Worm (Caenorhabditis elegans): ENCODE results near the gene nhr-135.

ce11 chrV:7123979-7124378 is 30.4 kb upstream of the nhr-135 start:
- TF ChIP-seq fkh-10 (GFP tag; optimal IDR thresholded peaks at IDR 0.05) (no peak), snpc-4 (tag; optimal IDR thresholded peaks at IDR 0.05) (no peak), pha-4 (tag; optimal IDR thresholded peaks at IDR 0.05) (no peak), ceh-9 (tag; optimal IDR thresholded peaks at IDR 0.05) (no peak), fkh-2 (tag; optimal IDR thresholded peaks at IDR 0.05) (no peak), tbx-2 (tag; optimal IDR thresholded peaks at IDR 0.05) (no peak), eor-1 (tag; optimal IDR thresholded peaks at IDR 0.05) (no peak), lin-15B (tag; optimal IDR thresholded peaks at IDR 0.05) (no peak), ceh-28 (tag; optimal IDR thresholded peaks at IDR 0.05) (no peak), egl-27 (tag; optimal IDR thresholded peaks at IDR 0.05) (no peak), lin-39 (tag; optimal IDR thresholded peaks at IDR 0.05) (no peak), pqm-1 (tag; optimal IDR thresholded peaks at IDR 0.05) (no peak), unc-62 (GFP tag; optimal IDR thresholded peaks at IDR 0.05) (no peak), elt-3 (tag; optimal IDR thresholded peaks at IDR 0.05) (no peak)
